Fruit fly (Drosophila melanogaster) whole organism, embryonic: ENCODE measurements around the gene CG32801.

Experiments used
- Blimp-1 ChIP-seq: fragments of 200-800 bp; sonication (Bioruptor generic); optimal IDR thresholded peaks from 3 replicates; lab custom pipeline; 2018; ENCODE audit warnings: missing biosample characterization, missing genetic modification characterization, mild to moderate bottlenecking, moderate library complexity, missing genetic modification reagents
- CG1024 ChIP-seq: fragments of 200-800 bp; sonication (Bioruptor generic); IDR thresholded peaks from 2 replicates; pipeline ENCODE4 v1.3.6; 2022; ENCODE audit warnings: missing biosample characterization, missing genetic modification characterization
- CG10654 ChIP-seq: fragments of 200-800 bp; sonication (Bioruptor generic); optimal IDR thresholded peaks from 2 replicates; lab custom pipeline; 2016; ENCODE audit warnings: missing biosample characterization, missing genetic modification characterization
- CG11085 ChIP-seq: fragments of 200-800 bp; sonication (Bioruptor generic); IDR thresholded peaks from 2 replicates; pipeline ENCODE4 v1.3.6; 2022; ENCODE audit warnings: missing biosample characterization, missing genetic modification characterization
- CG11560 ChIP-seq: fragments of 200-800 bp; sonication (Bioruptor generic); IDR thresholded peaks from 3 replicates; pipeline ENCODE4 v1.3.6; 2022; ENCODE audit warnings: missing biosample characterization, missing genetic modification characterization
- CG12219 ChIP-seq: fragments of 200-800 bp; sonication (Bioruptor generic); optimal IDR thresholded peaks from 3 replicates; lab custom pipeline; 2018; ENCODE audit warnings: missing biosample characterization, mild to moderate bottlenecking, missing genetic modification characterization
- CG12299 ChIP-seq: fragments of 200-800 bp; sonication (Bioruptor generic); optimal IDR thresholded peaks from 2 replicates; lab custom pipeline; 2018; ENCODE audit warnings: missing biosample characterization, mild to moderate bottlenecking, missing genetic modification characterization
- CG14014 ChIP-seq: fragments of 200-800 bp; sonication (Bioruptor generic); IDR thresholded peaks from 2 replicates; pipeline ENCODE4 v1.3.6; 2022; ENCODE audit warnings: missing biosample characterization, missing genetic modification characterization
- CG14965 ChIP-seq: fragments of 200-800 bp; sonication (Bioruptor generic); optimal IDR thresholded peaks from 2 replicates; lab custom pipeline; 2016; ENCODE audit warnings: missing biosample characterization, missing genetic modification characterization, borderline replicate concordance
- CG17568 ChIP-seq: fragments of 200-800 bp; sonication (Bioruptor generic); optimal IDR thresholded peaks from 2 replicates; lab custom pipeline; 2018; ENCODE audit warnings: missing biosample characterization, mild to moderate bottlenecking, missing genetic modification characterization, moderate library complexity
- CG1792 ChIP-seq: fragments of 200-800 bp; sonication (Bioruptor generic); optimal IDR thresholded peaks from 2 replicates; lab custom pipeline; 2016; ENCODE audit warnings: missing biosample characterization, missing genetic modification characterization
- CG1832 ChIP-seq: fragments of 200-800 bp; sonication (Bioruptor generic); optimal IDR thresholded peaks from 2 replicates; lab custom pipeline; 2017; ENCODE audit warnings: missing biosample characterization, mild to moderate bottlenecking, missing genetic modification characterization, inconsistent platforms
- CG2129 ChIP-seq: fragments of 200-800 bp; sonication (Bioruptor generic); IDR thresholded peaks from 2 replicates; pipeline ENCODE4 v1.3.6; 2022; ENCODE audit warnings: missing biosample characterization, missing genetic modification characterization; ENCODE audit not compliant: partially characterized antibody
- CG2199 ChIP-seq: fragments of 200-800 bp; sonication (Bioruptor generic); IDR thresholded peaks from 3 replicates; pipeline ENCODE4 v1.3.6; 2022; ENCODE audit warnings: missing biosample characterization, missing genetic modification characterization
- CG31388 ChIP-seq: fragments of 200-800 bp; sonication (Bioruptor generic); optimal IDR thresholded peaks from 2 replicates; lab custom pipeline; 2016; ENCODE audit warnings: missing biosample characterization, missing genetic modification characterization
- CG4282 ChIP-seq: fragments of 200-800 bp; sonication (Bioruptor generic); optimal IDR thresholded peaks from 2 replicates; lab custom pipeline; 2016; ENCODE audit warnings: missing biosample characterization, missing genetic modification characterization
- CG5180 ChIP-seq: fragments of 200-800 bp; sonication (Bioruptor generic); optimal IDR thresholded peaks from 3 replicates; lab custom pipeline; 2017; ENCODE audit warnings: missing biosample characterization, missing genetic modification characterization, mild to moderate bottlenecking, moderate library complexity, missing genetic modification reagents
- CG6791 ChIP-seq: fragments of 200-800 bp; sonication (Bioruptor generic); IDR thresholded peaks from 3 replicates; pipeline ENCODE4 v1.3.6; 2022; ENCODE audit warnings: missing biosample characterization, missing genetic modification characterization; ENCODE audit not compliant: partially characterized antibody
- CG8944 ChIP-seq: fragments of 200-800 bp; sonication (Bioruptor generic); optimal IDR thresholded peaks from 3 replicates; lab custom pipeline; 2016; ENCODE audit warnings: missing biosample characterization, missing genetic modification characterization
- CG9876 ChIP-seq: fragments of 200-800 bp; sonication (Bioruptor generic); optimal IDR thresholded peaks from 2 replicates; lab custom pipeline; 2016; ENCODE audit warnings: missing biosample characterization, missing genetic modification characterization
- E2f1 ChIP-seq: fragments of 200-800 bp; sonication (Bioruptor generic); IDR thresholded peaks from 2 replicates; pipeline ENCODE4 v1.3.6; 2022; ENCODE audit warnings: missing biosample characterization, missing genetic modification characterization
- Eip74EF ChIP-seq, 2 experiments: fragments of 200-800 bp in 1 of 2; fragments of >200 bp in 1 of 2; sonication (Bioruptor generic) in 1 of 2; optimal IDR thresholded peaks; 2 replicates each; lab custom pipeline; 2017 to 2019; ENCODE audit warnings: missing biosample characterization in 2 of 2, missing genetic modification characterization in 2 of 2, mild to moderate bottlenecking in 1 of 2, moderate library complexity in 1 of 2
- Ets97D ChIP-seq: fragments of 200-800 bp; sonication (Bioruptor generic); optimal IDR thresholded peaks from 3 replicates; lab custom pipeline; 2016; ENCODE audit warnings: missing biosample characterization, missing genetic modification characterization
- MBD-R2 ChIP-seq: fragments of 200-800 bp; sonication (Bioruptor generic); IDR thresholded peaks from 2 replicates; pipeline ENCODE4 v1.3.6; 2022; ENCODE audit warnings: missing biosample characterization, missing genetic modification characterization
- NC2α ChIP-seq: fragments of 200-800 bp; sonication (Bioruptor generic); optimal IDR thresholded peaks from 2 replicates; lab custom pipeline; 2016; ENCODE audit warnings: missing biosample characterization, missing genetic modification characterization
- Sox100B ChIP-seq: fragments of 200-800 bp; sonication (Bioruptor generic); optimal IDR thresholded peaks from 3 replicates; lab custom pipeline; 2018; ENCODE audit warnings: missing biosample characterization, mild to moderate bottlenecking, missing genetic modification characterization
- Trl ChIP-seq, 3 experiments: fragments of >200 bp in 2 of 3; fragments of 200-800 bp in 1 of 3; sonication (Bioruptor generic) in 1 of 3; optimal IDR thresholded peaks; 2 replicates in 1 of 3; 3 replicates in 2 of 3; lab custom pipeline; 2016 to 2017; ENCODE audit warnings: missing biosample characterization in 1 of 3, missing genetic modification characterization in 1 of 3
- az2 ChIP-seq: fragments of 200-800 bp; sonication (Bioruptor generic); optimal IDR thresholded peaks from 3 replicates; lab custom pipeline; 2016; ENCODE audit warnings: missing biosample characterization, missing genetic modification characterization
- crp ChIP-seq, 2 experiments: fragments of 200-800 bp; sonication (Bioruptor generic); optimal IDR thresholded peaks; 2 replicates in 1 of 2; 3 replicates in 1 of 2; lab custom pipeline; 2017; ENCODE audit warnings: missing biosample characterization in 2 of 2, missing genetic modification characterization in 2 of 2, mild to moderate bottlenecking in 1 of 2, moderate library complexity in 1 of 2
- da ChIP-seq: fragments of 200-800 bp; sonication (Bioruptor generic); optimal IDR thresholded peaks from 2 replicates; lab custom pipeline; 2016; ENCODE audit warnings: missing biosample characterization, missing genetic modification characterization
- danr ChIP-seq: fragments of 200-800 bp; sonication (Bioruptor generic); IDR thresholded peaks from 2 replicates; pipeline ENCODE4 v1.3.6; 2022; ENCODE audit warnings: missing biosample characterization, missing genetic modification characterization
- dati ChIP-seq: fragments of 200-800 bp; sonication (Bioruptor generic); IDR thresholded peaks from 2 replicates; pipeline ENCODE4 v1.3.6; 2022; ENCODE audit warnings: missing biosample characterization, missing genetic modification characterization
- fru ChIP-seq: fragments of >200 bp; optimal IDR thresholded peaks from 2 replicates; lab custom pipeline; 2017
- gce ChIP-seq: fragments of 200-800 bp; sonication (Bioruptor generic); IDR thresholded peaks from 3 replicates; pipeline ENCODE4 v1.3.6; 2022; ENCODE audit warnings: missing biosample characterization, missing genetic modification characterization
- gcm2 ChIP-seq: fragments of 200-800 bp; sonication (Bioruptor generic); optimal IDR thresholded peaks from 2 replicates; lab custom pipeline; 2016; ENCODE audit warnings: missing biosample characterization, missing genetic modification characterization
- grau ChIP-seq: fragments of 200-800 bp; optimal IDR thresholded peaks from 3 replicates; lab custom pipeline; 2019; ENCODE audit warnings: missing biosample characterization, mild to moderate bottlenecking, missing genetic modification characterization, moderate library complexity
- jing ChIP-seq: fragments of 200-800 bp; sonication (Bioruptor generic); optimal IDR thresholded peaks from 2 replicates; lab custom pipeline; 2018; ENCODE audit warnings: missing biosample characterization, mild to moderate bottlenecking, missing genetic modification characterization
- knrl ChIP-seq: fragments of 200-800 bp; sonication (Bioruptor generic); IDR thresholded peaks from 3 replicates; pipeline ENCODE4 v1.3.6; 2022; ENCODE audit warnings: missing biosample characterization, missing genetic modification characterization; ENCODE audit not compliant: partially characterized antibody
- lbe ChIP-seq: fragments of 200-800 bp; sonication (Bioruptor generic); optimal IDR thresholded peaks from 2 replicates; lab custom pipeline; 2016; ENCODE audit warnings: missing biosample characterization, mild to moderate bottlenecking, missing genetic modification characterization
- lola ChIP-seq, 3 experiments: fragments of >200 bp in 2 of 3; fragments of 200-800 bp in 1 of 3; sonication (Bioruptor generic) in 1 of 3; optimal IDR thresholded peaks; 2 replicates each; lab custom pipeline; 2017 to 2019; ENCODE audit warnings: missing biosample characterization in 3 of 3, missing genetic modification characterization in 3 of 3, mild to moderate bottlenecking in 1 of 3, moderate library complexity in 1 of 3
- mam ChIP-seq: fragments of 200-800 bp; sonication (Bioruptor generic); optimal IDR thresholded peaks from 3 replicates; lab custom pipeline; 2016; ENCODE audit warnings: missing biosample characterization, missing genetic modification characterization
- nmo ChIP-seq: fragments of 200-800 bp; sonication (Bioruptor generic); optimal IDR thresholded peaks from 2 replicates; lab custom pipeline; 2018; ENCODE audit warnings: missing biosample characterization, mild to moderate bottlenecking, missing genetic modification characterization, moderate library complexity
- psq ChIP-seq: fragments of 200-800 bp; sonication (Bioruptor generic); optimal IDR thresholded peaks from 2 replicates; lab custom pipeline; 2017; ENCODE audit warnings: missing biosample characterization, missing genetic modification characterization
- pum ChIP-seq: fragments of 200-800 bp; sonication (Bioruptor generic); optimal IDR thresholded peaks from 2 replicates; lab custom pipeline; 2016; ENCODE audit warnings: missing biosample characterization, missing genetic modification characterization
- sens-2 ChIP-seq: fragments of 200-800 bp; sonication (Bioruptor generic); IDR thresholded peaks from 2 replicates; pipeline ENCODE4 v1.3.6; 2022; ENCODE audit warnings: missing biosample characterization, missing genetic modification characterization
- sim ChIP-seq: fragments of 200-800 bp; sonication (Bioruptor generic); IDR thresholded peaks from 2 replicates; pipeline ENCODE4 v1.3.6; 2022; ENCODE audit warnings: missing biosample characterization, missing genetic modification characterization
- tgo ChIP-seq: fragments of 200-800 bp; sonication (Bioruptor generic); IDR thresholded peaks from 3 replicates; pipeline ENCODE4 v1.3.6; 2022; ENCODE audit warnings: missing biosample characterization, missing genetic modification characterization
- tup ChIP-seq: fragments of 200-800 bp; sonication (Bioruptor generic); optimal IDR thresholded peaks from 2 replicates; lab custom pipeline; 2016; ENCODE audit warnings: missing biosample characterization, mild to moderate bottlenecking, missing genetic modification characterization, moderate library complexity
- z ChIP-seq: fragments of 200-800 bp; sonication (Bioruptor generic); IDR thresholded peaks from 3 replicates; pipeline ENCODE4 v1.3.6; 2022; ENCODE audit warnings: missing biosample characterization, missing genetic modification characterization

Gene CG32801

dm6 chrX:1947178-1947872 lies 44.3 kb upstream of the CG32801 start (continued):
- TF ChIP-seq CG4282 (GFP tag; lab: Kevin White, UChicago) (peak; percentile 81), NC2α (GFP tag; lab: Kevin White, UChicago) (peak; percentile 91), MBD-R2 (GFP tag; lab: Robert Waterston, UW) (peak; percentile 64; the same call in 1 of the 2 replicates), CG11560 (tag; lab: Robert Waterston, UW) (peak; percentile 77; the same call in 2 of the 3 replicates), CG2199 (GFP tag; lab: Robert Waterston, UW) (peak; percentile 99), CG10654 (GFP tag; lab: Kevin White, UChicago) (peak; percentile 93), crp (GFP tag; optimal IDR thresholded peaks at IDR 0.05; lab: Kevin White, UChicago) (peak; percentile 12 to 72), Trl (optimal IDR thresholded peaks at IDR 0.05; lab: Kevin White, UChicago) (no peak), Trl (GFP tag; optimal IDR thresholded peaks at IDR 0.05; lab: Kevin White, UChicago) (peak; percentile 96), CG14014 (GFP tag; lab: Robert Waterston, UW) (peak; percentile 90), CG9876 (peak; percentile 81), danr (GFP tag; lab: Robert Waterston, UW) (peak; percentile 75), grau (peak; percentile 96), CG8944 (peak; percentile 94), CG2129 (no peak), mam (peak; percentile 85), E2f1 (GFP tag; lab: Robert Waterston, UW) (peak; percentile 93), CG1832 (GFP tag; lab: Kevin White, UChicago) (no peak), CG1024 (peak; percentile 95), CG12219 (peak; percentile 98), fru (lab: Kevin White, UChicago) (no peak), Eip74EF (GFP tag; optimal IDR thresholded peaks at IDR 0.05; lab: Kevin White, UChicago) (peak in 1 of 2 experiments; percentile 96), az2 (GFP tag; lab: Kevin White, UChicago) (peak; percentile 99), CG14965 (GFP tag; lab: Kevin White, UChicago) (peak; percentile 77), psq (GFP tag; lab: Kevin White, UChicago) (peak; percentile 62), gce (GFP tag; lab: Robert Waterston, UW) (peak; percentile 96), z (peak; percentile 43; the same call in 1 of the 3 replicates), sim (GFP tag; lab: Robert Waterston, UW) (peak; percentile 98), knrl (no peak), nmo (GFP tag; lab: Kevin White, UChicago) (peak; percentile 98), gcm2 (peak; percentile 94), Blimp-1 (GFP tag; lab: Kevin White, UChicago) (peak; percentile 98), Sox100B (GFP tag; lab: Kevin White, UChicago) (peak; percentile 97), CG6791 (GFP tag; lab: Robert Waterston, UW) (no peak), CG12299 (tag; lab: Kevin White, UChicago) (peak; percentile 95), CG11085 (GFP tag; lab: Robert Waterston, UW) (peak; percentile 80), CG5180 (peak; percentile 87), CG1792 (peak; percentile 91), CG17568 (GFP tag; lab: Kevin White, UChicago) (peak; percentile 94), Ets97D (GFP tag; lab: Kevin White, UChicago) (peak; percentile 80), lbe (peak; percentile 94), tgo (GFP tag; lab: Robert Waterston, UW) (peak; percentile 93), CG31388 (GFP tag; lab: Kevin White, UChicago) (peak; percentile 85), da (GFP tag; lab: Kevin White, UChicago) (peak; percentile 89), sens-2 (GFP tag; lab: Robert Waterston, UW) (peak; percentile 97), jing (GFP tag; lab: Kevin White, UChicago) (peak; percentile 95), tup (GFP tag; lab: Kevin White, UChicago) (peak; percentile 89), lola (GFP tag; optimal IDR thresholded peaks at IDR 0.05; lab: Kevin White, UChicago) (peak in 1 of 3 experiments; percentile 98), pum (peak; percentile 95), dati (GFP tag; lab: Robert Waterston, UW) (peak; percentile 93)
